Fruit fly (Drosophila melanogaster) whole organism, wandering third instar larva: ENCODE data around the gene CG13810.

Source experiments
- Abd-B ChIP-seq: fragments of >200 bp; optimal IDR thresholded peaks from 2 replicates; lab custom pipeline; 2017; ENCODE audit warnings: missing biosample characterization, missing genetic modification characterization
- CG32264 ChIP-seq: fragments of 200-800 bp; sonication (Bioruptor generic); optimal IDR thresholded peaks from 2 replicates; lab custom pipeline; 2016; ENCODE audit warnings: missing biosample characterization, missing genetic modification characterization
- Dif ChIP-seq: fragments of 200-275, 200-300 bp; sonication (Bioruptor generic); optimal IDR thresholded peaks from 2 replicates; lab custom pipeline; 2018; ENCODE audit warnings: missing biosample characterization, missing genetic modification characterization; ENCODE audit not compliant: partially characterized antibody
- HLH106 ChIP-seq: fragments of 200-800 bp; optimal IDR thresholded peaks from 3 replicates; lab custom pipeline; 2019; ENCODE audit warnings: missing biosample characterization, mild to moderate bottlenecking, missing genetic modification characterization, moderate library complexity
- Hr83 ChIP-seq: fragments of 200-300 bp; sonication (Bioruptor generic); optimal IDR thresholded peaks from 2 replicates; lab custom pipeline; 2016; ENCODE audit warnings: missing biosample characterization, mild to moderate bottlenecking, missing genetic modification characterization, moderate library complexity; ENCODE audit not compliant: poor library complexity, severe bottlenecking
- Sp1 ChIP-seq: fragments of 200-800 bp; sonication (Bioruptor generic); optimal IDR thresholded peaks from 3 replicates; lab custom pipeline; 2019; ENCODE audit warnings: missing biosample characterization, mild to moderate bottlenecking, missing genetic modification characterization, moderate library complexity
- brk ChIP-seq: fragments of 200-800 bp; sonication (Bioruptor generic); optimal IDR thresholded peaks from 2 replicates; lab custom pipeline; 2016; ENCODE audit warnings: missing biosample characterization, mild to moderate bottlenecking, missing genetic modification characterization
- jim ChIP-seq: fragments of 175-275, 200-325 bp; sonication (Bioruptor generic); optimal IDR thresholded peaks from 2 replicates; lab custom pipeline; 2016; ENCODE audit warnings: missing biosample characterization, mild to moderate bottlenecking, missing genetic modification characterization
- psq ChIP-seq: fragments of 200-800 bp; sonication (Bioruptor generic); optimal IDR thresholded peaks from 3 replicates; lab custom pipeline; 2017; ENCODE audit warnings: missing biosample characterization, mild to moderate bottlenecking, missing genetic modification characterization, moderate library complexity

- TF ChIP-seq psq (GFP tag; lab: Kevin White, UChicago), result no peak
- TF ChIP-seq Dif, result no peak
- no peak for TF ChIP-seq Hr83 (GFP tag; lab: Kevin White, UChicago)
- TF ChIP-seq jim (GFP tag; lab: Kevin White, UChicago), result no peak
- no peak for TF ChIP-seq CG32264 (GFP tag; lab: Kevin White, UChicago)
- TF ChIP-seq brk (GFP tag; lab: Kevin White, UChicago), result no peak
- TF ChIP-seq HLH106 (tag; lab: Kevin White, UChicago), result no peak
- no peak for TF ChIP-seq Abd-B (GFP tag; lab: Kevin White, UChicago)
- no peak for TF ChIP-seq Sp1 (GFP tag; lab: Kevin White, UChicago)
Observed at dm6 chr3L:2158689-2159310, 26.9 kb upstream of the CG13810 start.
